Fruit fly (Drosophila melanogaster) whole organism, embryonic: Measurements from ENCODE around the gene Uba2.
A peak's percentile ranks its signal among the peaks of the same experiment; 100 is the strongest.

Experiments used
- CG11695 ChIP-seq: fragments of 200-800 bp; sonication (Bioruptor generic); IDR thresholded peaks from 3 replicates; pipeline ENCODE4 v1.3.6; 2022; ENCODE audit warnings: missing biosample characterization, missing genetic modification characterization
- CG17802 ChIP-seq: fragments of 200-800 bp; sonication (Bioruptor generic); optimal IDR thresholded peaks from 2 replicates; lab custom pipeline; 2018; ENCODE audit warnings: missing biosample characterization, mild to moderate bottlenecking, missing genetic modification characterization, moderate library complexity
- CG5245 ChIP-seq: fragments of 200-800 bp; sonication (Bioruptor generic); optimal IDR thresholded peaks from 3 replicates; lab custom pipeline; 2016; ENCODE audit warnings: missing biosample characterization, missing genetic modification characterization
- Deaf1 ChIP-seq: fragments of 200-800 bp; optimal IDR thresholded peaks from 3 replicates; lab custom pipeline; 2019; ENCODE audit warnings: missing biosample characterization, mild to moderate bottlenecking, missing genetic modification characterization, moderate library complexity
- eve ChIP-seq, 2 experiments: fragments of >200 bp; optimal IDR thresholded peaks; 2 replicates each; lab custom pipeline; 2017; ENCODE audit warnings: missing biosample characterization in 2 of 2, missing genetic modification characterization in 2 of 2
- fd3F ChIP-seq: fragments of 200-800 bp; sonication (Bioruptor generic); optimal IDR thresholded peaks from 2 replicates; lab custom pipeline; 2018; ENCODE audit warnings: missing biosample characterization, mild to moderate bottlenecking, missing genetic modification characterization, moderate library complexity
- knrl ChIP-seq: fragments of 200-800 bp; sonication (Bioruptor generic); IDR thresholded peaks from 3 replicates; pipeline ENCODE4 v1.3.6; 2022; ENCODE audit warnings: missing biosample characterization, missing genetic modification characterization; ENCODE audit not compliant: partially characterized antibody
- nerfin-2 ChIP-seq: fragments of 200-800 bp; sonication (Bioruptor generic); IDR thresholded peaks from 2 replicates; pipeline ENCODE4 v1.3.6; 2022; ENCODE audit warnings: missing biosample characterization, missing genetic modification characterization; ENCODE audit not compliant: partially characterized antibody
- nom ChIP-seq: fragments of 200-800 bp; sonication (Bioruptor generic); optimal IDR thresholded peaks from 2 replicates; lab custom pipeline; 2017; ENCODE audit warnings: missing biosample characterization, missing genetic modification characterization, mild to moderate bottlenecking, moderate library complexity, missing genetic modification reagents
- salm ChIP-seq: fragments of 200-800 bp; sonication (Bioruptor generic); optimal IDR thresholded peaks from 2 replicates; lab custom pipeline; 2018; ENCODE audit warnings: missing biosample characterization, mild to moderate bottlenecking, missing genetic modification characterization
- slp2 ChIP-seq: fragments of 200-800 bp; sonication (Bioruptor generic); optimal IDR thresholded peaks from 2 replicates; lab custom pipeline; 2016; ENCODE audit warnings: missing biosample characterization, missing genetic modification characterization

- TF ChIP-seq eve (GFP tag; optimal IDR thresholded peaks at IDR 0.05; lab: Kevin White, UChicago): peak in 1 of 2 experiments; percentile 62
- no peak for TF ChIP-seq fd3F (GFP tag; lab: Kevin White, UChicago)
- no peak for TF ChIP-seq Deaf1 (tag; lab: Kevin White, UChicago)
- TF ChIP-seq CG11695 (GFP tag; lab: Robert Waterston, UW): 0 out of 3 replicates have a peak, but pooled peaks have one; percentile 45
- TF ChIP-seq nom (GFP tag; lab: Kevin White, UChicago): no peak
- TF ChIP-seq CG17802 (tag; lab: Kevin White, UChicago): no peak
- TF ChIP-seq nerfin-2 (GFP tag; lab: Robert Waterston, UW): no peak
- TF ChIP-seq knrl (GFP tag; lab: Robert Waterston, UW): no peak
- peak; percentile 1 for TF ChIP-seq salm (tag; lab: Kevin White, UChicago)
- peak; percentile 46 for TF ChIP-seq CG5245
- no peak for TF ChIP-seq slp2 (GFP tag; lab: Kevin White, UChicago)
These were observed 25.8 kb upstream of the Uba2 start for dm6 chr3L:8153206-8153996.
